Worm (Caenorhabditis elegans) whole organism, early embryonic: ENCODE results near the gene W01C9.2.

Experiments
- F13C5.2 ChIP-seq: sonication (generic microtip); optimal IDR thresholded peaks from 2 replicates; lab custom pipeline; 2017; ENCODE audit warnings: mild to moderate bottlenecking, missing genetic modification characterization, inconsistent platforms, missing compliant biosample characterization
- ama-1 ChIP-seq: fragments of 150-350 bp; optimal IDR thresholded peaks from 2 replicates; lab custom pipeline; 2014
- ceh-13 ChIP-seq: fragments of 200-800 bp; sonication (Bioruptor generic); optimal IDR thresholded peaks from 2 replicates; lab custom pipeline; 2018; ENCODE audit warnings: mild to moderate bottlenecking, missing genetic modification characterization, missing compliant biosample characterization
- hmbx-1 ChIP-seq: sonication (generic microtip); optimal IDR thresholded peaks from 2 replicates; lab custom pipeline; 2016; ENCODE audit warnings: mild to moderate bottlenecking, missing genetic modification characterization, missing compliant biosample characterization
- hnd-1 ChIP-seq: sonication (generic microtip); optimal IDR thresholded peaks from 2 replicates; lab custom pipeline; 2016; ENCODE audit warnings: missing genetic modification characterization, missing compliant biosample characterization
- scrt-1 ChIP-seq: fragments of 200-800 bp; sonication (Bioruptor generic); IDR thresholded peaks from 2 replicates; pipeline ENCODE4 v1.3.6; 2022; ENCODE audit warnings: missing genetic modification characterization, missing compliant biosample characterization

DNA sequence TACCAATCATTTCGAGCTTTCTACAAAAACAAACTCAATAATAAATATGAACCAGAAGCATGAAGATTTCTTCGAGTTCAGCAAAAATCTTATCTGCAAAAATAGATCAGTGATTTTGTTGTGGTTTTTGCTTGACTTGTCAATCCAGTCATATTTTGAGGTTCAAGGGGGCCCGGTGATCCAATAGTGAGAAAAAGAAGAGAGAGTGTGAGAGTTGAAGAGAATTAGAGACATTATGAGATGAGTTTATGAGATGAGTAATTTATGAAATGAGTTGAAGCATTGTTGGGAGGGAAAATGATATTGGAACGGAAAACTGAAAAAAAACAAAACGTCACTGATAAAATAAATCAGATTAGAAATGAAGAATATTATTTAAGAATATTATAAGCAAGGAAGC lies 27.2 kb upstream of the W01C9.2 start, which contains the start of gene T13H5.1:
- TF ChIP-seq hmbx-1 (tag; lab: Kevin White, UChicago) (no peak), ama-1 (lab: Kevin White, UChicago) (no peak), F13C5.2 (tag; lab: Kevin White, UChicago) (no peak), scrt-1 (GFP tag; lab: Robert Waterston, UW) (no peak), ceh-13 (no peak), hnd-1 (tag; lab: Kevin White, UChicago) (no peak)
